Fruit fly (Drosophila melanogaster) whole organism, adult: ENCODE results near the gene IscU.

Experiments used
- CG14711 ChIP-seq: fragments of 200-800 bp; sonication (Bioruptor generic); optimal IDR thresholded peaks from 2 replicates; lab custom pipeline; 2018; ENCODE audit warnings: missing biosample characterization, mild to moderate bottlenecking, missing genetic modification characterization, moderate library complexity
- CG5204 ChIP-seq: fragments of 200-800 bp; sonication (Bioruptor generic); optimal IDR thresholded peaks from 2 replicates; lab custom pipeline; 2016; ENCODE audit warnings: missing biosample characterization, missing genetic modification characterization
- CG7045 ChIP-seq: fragments of 200-800 bp; sonication (Bioruptor generic); optimal IDR thresholded peaks from 2 replicates; lab custom pipeline; 2017; ENCODE audit warnings: missing biosample characterization, mild to moderate bottlenecking, missing genetic modification characterization
- CG7101 ChIP-seq: fragments of 200-800 bp; sonication (Bioruptor generic); optimal IDR thresholded peaks from 2 replicates; lab custom pipeline; 2018; ENCODE audit warnings: missing biosample characterization, mild to moderate bottlenecking, missing genetic modification characterization, moderate library complexity
- kay ChIP-seq: fragments of 200-800 bp; sonication (Bioruptor generic); peaks from one replicate; lab custom pipeline; 2016; ENCODE audit warnings: missing biosample characterization, missing genetic modification characterization, borderline replicate concordance
- ovo ChIP-seq: fragments of 200-800 bp; sonication (Bioruptor generic); optimal IDR thresholded peaks from 2 replicates; lab custom pipeline; 2016; ENCODE audit warnings: missing biosample characterization, missing genetic modification characterization
- pad ChIP-seq: fragments of 200-800 bp; sonication (Bioruptor generic); optimal IDR thresholded peaks from 3 replicates; lab custom pipeline; 2017; ENCODE audit warnings: missing biosample characterization, missing genetic modification characterization, mild to moderate bottlenecking, moderate library complexity, missing genetic modification reagents

DNA sequence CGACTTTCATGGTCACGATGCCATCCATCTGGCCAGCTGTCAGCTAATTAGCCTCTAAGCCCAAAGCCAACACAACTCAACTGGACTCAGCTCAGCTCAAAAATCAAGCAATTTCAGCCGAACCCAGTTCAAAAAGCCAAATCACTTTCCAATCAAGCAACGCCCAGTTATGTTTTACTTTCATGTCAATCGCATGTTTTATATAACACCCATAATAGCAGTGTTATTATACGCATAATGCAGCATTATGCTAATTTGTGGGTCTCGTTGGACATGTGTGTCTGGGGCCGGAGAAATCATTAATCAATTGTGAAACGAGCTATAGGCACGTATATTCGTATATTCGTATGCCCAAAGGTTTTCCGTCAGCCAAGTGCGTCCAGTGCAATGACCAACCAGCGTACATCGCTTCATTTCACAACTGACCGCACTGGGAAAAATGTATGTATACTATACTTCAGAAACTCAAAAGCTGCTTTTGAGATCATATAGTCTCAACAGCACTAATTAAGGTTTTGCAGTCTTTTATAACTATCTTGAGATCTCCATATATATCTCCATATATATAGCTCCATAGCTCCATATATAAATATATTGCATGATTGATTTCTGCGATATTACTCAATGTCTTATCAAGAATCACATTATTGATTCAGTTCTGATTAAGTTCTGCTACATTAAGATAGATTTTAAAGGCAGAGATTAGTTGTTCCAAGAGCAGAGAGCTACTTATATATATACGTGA is 36.3 kb downstream of the IscU start:
- TF ChIP-seq pad (GFP tag; lab: Kevin White, UChicago): no peak
- TF ChIP-seq CG14711 (tag; lab: Kevin White, UChicago): no peak
- no peak for TF ChIP-seq kay (GFP tag; lab: Kevin White, UChicago)
- TF ChIP-seq ovo (GFP tag; lab: Kevin White, UChicago): no peak
- no peak for TF ChIP-seq CG7045 (GFP tag; lab: Kevin White, UChicago)
- TF ChIP-seq CG7101: no peak
- no peak for TF ChIP-seq CG5204 (GFP tag; lab: Kevin White, UChicago)
